Worm (Caenorhabditis elegans) whole organism, L1 larva: ENCODE measurements around the gene xdh-1.

Experiments
- C04F5.9 ChIP-seq: sonication (generic microtip); optimal IDR thresholded peaks from 2 replicates; lab custom pipeline; 2016; ENCODE audit warnings: missing genetic modification characterization, missing compliant biosample characterization
- alr-1 ChIP-seq: fragments of 200-800 bp; sonication (Bioruptor generic); optimal IDR thresholded peaks from 2 replicates; lab custom pipeline; 2018; ENCODE audit warnings: borderline replicate concordance, mild to moderate bottlenecking, missing genetic modification characterization, missing compliant biosample characterization
- aly-2 ChIP-seq: fragments of 150-350 bp; optimal IDR thresholded peaks from 2 replicates; lab custom pipeline; 2014; ENCODE audit warnings: missing biosample characterization, missing genetic modification characterization
- dpl-1 ChIP-seq, 3 experiments: fragments of 150-350 bp in 2 of 3; sonication (generic microtip) in 1 of 3; optimal IDR thresholded peaks; 2 replicates each; lab custom pipeline; 2014 to 2017; ENCODE audit warnings: missing biosample characterization in 3 of 3, missing genetic modification characterization in 3 of 3, missing genetic modification reagents in 3 of 3
- dsc-1 ChIP-seq: sonication (generic microtip); optimal IDR thresholded peaks from 2 replicates; lab custom pipeline; 2016; ENCODE audit warnings: mild to moderate bottlenecking, missing genetic modification characterization, missing compliant biosample characterization
- efl-1 ChIP-seq, 4 experiments: fragments of 150-350 bp; optimal IDR thresholded peaks in 3 of 4; peaks in 1 of 4; 1 replicate in 1 of 4; 2 replicates in 3 of 4; lab custom pipeline; 2014; ENCODE audit warnings: missing biosample characterization in 2 of 4, missing genetic modification characterization in 2 of 4, missing genetic modification reagents in 2 of 4
- efl-3 ChIP-seq: fragments of 200-800 bp; sonication (Bioruptor generic); optimal IDR thresholded peaks from 2 replicates; lab custom pipeline; 2018; ENCODE audit warnings: mild to moderate bottlenecking, missing genetic modification characterization, missing compliant biosample characterization
- egl-13 ChIP-seq: sonication (generic microtip); optimal IDR thresholded peaks from 2 replicates; lab custom pipeline; 2016; ENCODE audit warnings: missing genotype, missing genetic modification reagents, missing genetic modification characterization, missing compliant biosample characterization
- hlh-17 ChIP-seq: fragments of 200-800 bp; sonication (Bioruptor generic); optimal IDR thresholded peaks from 2 replicates; lab custom pipeline; 2018; ENCODE audit warnings: missing genetic modification characterization, mild to moderate bottlenecking, missing compliant biosample characterization, moderate library complexity, borderline replicate concordance
- isw-1 ChIP-seq: fragments of 200-800 bp; sonication (Bioruptor generic); IDR thresholded peaks from 2 replicates; pipeline ENCODE4 v1.3.6; 2022; ENCODE audit warnings: missing genetic modification characterization, missing compliant biosample characterization
- lsy-2 ChIP-seq, 2 experiments: fragments of 150-350 bp; optimal IDR thresholded peaks; 2 replicates each; lab custom pipeline; 2014; ENCODE audit warnings: missing biosample characterization in 2 of 2, missing genetic modification characterization in 2 of 2
- nhr-12 ChIP-seq: sonication (generic microtip); optimal IDR thresholded peaks from 2 replicates; lab custom pipeline; 2017; ENCODE audit warnings: missing biosample characterization, missing genetic modification characterization
- nhr-19 ChIP-seq: fragments of 200-800 bp; sonication (Bioruptor generic); conservative IDR thresholded peaks from 2 replicates; pipeline ENCODE4 v1.3.6; 2022; ENCODE audit warnings: missing genetic modification characterization, missing compliant biosample characterization
- nhr-20 ChIP-seq: sonication (generic microtip); optimal IDR thresholded peaks from 2 replicates; lab custom pipeline; 2016; ENCODE audit warnings: mild to moderate bottlenecking, missing genetic modification characterization, missing compliant biosample characterization
- nhr-47 ChIP-seq: sonication (generic microtip); optimal IDR thresholded peaks from 2 replicates; lab custom pipeline; 2016; ENCODE audit warnings: mild to moderate bottlenecking, missing genetic modification characterization, moderate library complexity, missing compliant biosample characterization
- nhr-76 ChIP-seq: sonication (generic microtip); optimal IDR thresholded peaks from 2 replicates; lab custom pipeline; 2017; ENCODE audit warnings: missing biosample characterization, missing genetic modification characterization
- nhr-77 ChIP-seq: fragments of 150-350 bp; optimal IDR thresholded peaks from 2 replicates; lab custom pipeline; 2014; ENCODE audit warnings: missing biosample characterization, missing genetic modification characterization
- rnt-1 ChIP-seq: sonication (generic microtip); optimal IDR thresholded peaks from 2 replicates; lab custom pipeline; 2016; ENCODE audit warnings: mild to moderate bottlenecking, missing genetic modification characterization, moderate library complexity, missing compliant biosample characterization
- xbp-1 ChIP-seq: sonication (generic microtip); optimal IDR thresholded peaks from 2 replicates; lab custom pipeline; 2016; ENCODE audit warnings: missing genetic modification characterization, missing compliant biosample characterization

Gene xdh-1

DNA sequence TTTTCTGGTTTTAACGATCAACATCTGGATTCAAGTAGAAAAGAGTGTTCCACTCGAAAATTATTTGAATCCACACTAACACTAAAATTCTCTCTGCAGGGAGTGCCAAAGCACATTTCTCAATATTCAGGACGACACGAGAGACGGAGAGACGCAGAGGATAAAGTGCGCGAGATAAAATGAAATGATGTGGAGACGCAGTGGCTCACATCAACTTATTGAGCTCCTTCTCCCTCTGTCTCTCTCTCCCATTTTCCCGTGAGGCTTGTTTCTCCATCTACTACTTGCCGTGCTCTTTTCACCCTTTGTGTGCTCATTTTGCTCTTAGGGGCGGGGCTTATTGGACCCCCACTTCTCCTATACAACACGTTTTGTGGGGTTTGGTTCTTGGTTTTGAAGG, 56.6 kb downstream of the xdh-1 start (continued):
- TF ChIP-seq nhr-12 (tag; lab: Kevin White, UChicago) (no peak), rnt-1 (tag; lab: Kevin White, UChicago) (no peak), nhr-77 (tag; lab: Kevin White, UChicago) (no peak), nhr-19 (GFP tag; lab: Robert Waterston, UW) (no peak), C04F5.9 (tag; lab: Kevin White, UChicago) (no peak), dsc-1 (tag; lab: Kevin White, UChicago) (peak; percentile 88), egl-13 (peak; percentile 26), hlh-17 (GFP tag; lab: Kevin White, UChicago) (no peak), nhr-20 (tag; lab: Kevin White, UChicago) (peak; percentile 10), nhr-47 (peak; percentile 51), aly-2 (tag; lab: Kevin White, UChicago) (no peak), xbp-1 (peak; percentile 23), lsy-2 (tag; optimal IDR thresholded peaks at IDR 0.05; lab: Kevin White, UChicago) (peak; percentile 31 to 68), efl-3 (GFP tag; lab: Kevin White, UChicago) (no peak), alr-1 (no peak), dpl-1 (GFP tag; optimal IDR thresholded peaks at IDR 0.05; lab: Kevin White, UChicago) (peak in 1 of 3 experiments; percentile 37), isw-1 (GFP tag; lab: Robert Waterston, UW) (peak; percentile 29), efl-1 (optimal IDR thresholded peaks at IDR 0.05; lab: Kevin White, UChicago) (peak; percentile 57 to 74), efl-1 (GFP tag; optimal IDR thresholded peaks at IDR 0.05 in 1 of 2; lab: Kevin White, UChicago) (peak; percentile 17 to 80), nhr-76 (tag; lab: Kevin White, UChicago) (no peak)
